Worm (Caenorhabditis elegans): Measurements from ENCODE around the gene nhr-88.

The nhr-88 gene

DNA sequence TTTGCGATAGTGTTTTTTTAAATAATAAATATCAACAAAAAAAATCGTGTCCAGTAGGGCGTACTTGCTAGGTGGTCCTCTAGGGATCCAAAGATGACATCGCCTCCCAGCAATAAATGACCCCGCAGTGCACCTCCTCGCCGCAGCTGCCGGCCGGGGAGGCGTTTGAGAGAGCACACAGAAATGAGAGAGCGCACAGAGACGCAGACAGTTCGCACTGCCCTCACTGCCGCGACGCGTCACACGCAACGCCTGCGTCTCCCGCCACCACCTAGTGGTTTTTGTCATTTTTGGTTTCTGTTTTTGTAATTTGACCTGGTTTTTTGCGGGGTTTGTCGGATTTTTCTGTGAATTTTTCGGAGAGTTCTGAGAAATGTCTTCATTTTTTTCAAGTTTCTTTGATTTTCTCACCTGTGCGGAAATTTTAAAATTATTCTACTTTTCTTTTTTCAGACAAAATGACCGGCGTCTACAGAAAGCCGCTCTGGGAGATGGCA lies 11.5 kb downstream of the nhr-88 start, which contains the start of gene lido-7:
lido-7 (plus strand) TSS at position 447 of the 497 bp plus-strand sequence.
- TF ChIP-seq dao-5 (tag; optimal IDR thresholded peaks at IDR 0.05) (no peak), him-1 (tag; optimal IDR thresholded peaks at IDR 0.05) (peak; percentile 18), W03F9.2 (tag; optimal IDR thresholded peaks at IDR 0.05) (no peak)

DNA sequence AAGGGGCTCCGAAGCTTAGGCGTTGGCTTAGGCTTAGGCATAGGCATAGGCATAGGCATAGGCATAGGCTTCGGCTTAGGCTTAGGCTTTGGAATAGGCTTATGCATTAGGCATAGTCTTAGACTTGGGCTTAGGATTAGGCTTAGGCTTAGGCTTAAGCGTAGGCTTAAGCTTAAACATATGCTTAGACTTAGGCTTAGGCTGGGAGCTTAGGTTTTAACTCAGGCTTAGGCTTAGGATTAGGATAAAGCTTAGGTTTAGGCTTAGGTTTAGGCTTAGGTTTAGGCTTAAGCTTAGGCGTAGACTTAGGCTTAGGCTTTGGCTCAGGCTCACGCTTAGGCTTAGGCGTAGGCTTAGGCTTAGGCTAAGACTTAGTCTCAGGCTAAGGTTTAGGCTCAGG lies 13.7 kb downstream of the nhr-88 start:
- no peak for TF ChIP-seq him-1 (tag; optimal IDR thresholded peaks at IDR 0.05)
- no peak for TF ChIP-seq dao-5 (tag; optimal IDR thresholded peaks at IDR 0.05)

DNA sequence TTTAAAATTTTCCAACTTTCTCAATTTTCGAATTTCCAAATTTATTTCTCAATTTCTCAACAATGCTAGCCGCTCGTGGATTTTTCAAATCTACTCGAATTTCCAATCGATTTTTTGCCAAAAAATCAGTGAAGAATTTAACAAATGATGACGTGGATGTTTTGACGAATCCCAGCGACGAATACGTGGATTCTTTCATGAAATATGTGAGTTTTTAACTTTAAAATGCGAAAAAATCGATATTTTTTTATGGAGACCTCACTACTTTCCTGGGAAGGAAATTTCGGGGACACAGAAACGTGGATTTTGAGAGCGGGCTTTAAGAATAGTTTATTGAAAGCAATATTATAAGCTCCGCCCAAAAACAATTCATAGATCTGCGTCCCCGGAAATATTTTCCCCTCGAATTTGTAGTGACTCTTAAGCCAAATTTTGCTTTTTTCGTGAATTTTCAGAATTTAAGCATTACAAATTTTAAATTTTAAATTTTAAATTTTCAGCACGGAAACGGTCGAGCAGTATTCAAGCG lies 15.2 kb downstream of the nhr-88 start, which contains the start of gene K08A2.2:
K08A2.2 (plus strand) TSS at position 51 of the 529 bp plus-strand sequence.
- no peak for TF ChIP-seq dao-5 (tag; optimal IDR thresholded peaks at IDR 0.05)
- no peak for TF ChIP-seq him-1 (tag; optimal IDR thresholded peaks at IDR 0.05)
- no peak for TF ChIP-seq W03F9.2 (tag; optimal IDR thresholded peaks at IDR 0.05)

DNA sequence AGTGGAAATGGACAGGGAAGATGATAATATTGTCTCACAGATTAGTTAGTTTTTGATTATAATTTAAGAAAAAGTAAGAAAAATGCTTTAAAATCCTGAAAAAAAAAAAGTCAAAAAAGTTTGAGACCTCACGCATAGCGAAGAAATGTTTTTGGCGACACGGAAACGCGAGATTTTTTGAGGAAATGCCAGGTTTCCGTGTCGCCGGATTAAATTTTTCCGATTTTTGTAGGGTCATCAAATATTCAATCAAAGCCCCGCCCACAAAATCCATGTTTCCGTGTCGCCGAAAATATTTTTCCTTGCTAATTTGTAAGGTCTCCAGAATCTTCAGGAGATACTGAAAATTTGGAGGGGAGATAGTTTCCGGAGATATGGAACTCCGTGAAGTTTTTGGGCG lies 15.9 kb downstream of the nhr-88 start:
- no peak for TF ChIP-seq dao-5 (tag; optimal IDR thresholded peaks at IDR 0.05)
- TF ChIP-seq W03F9.2 (tag; optimal IDR thresholded peaks at IDR 0.05): no peak
- no peak for TF ChIP-seq him-1 (tag; optimal IDR thresholded peaks at IDR 0.05)

DNA sequence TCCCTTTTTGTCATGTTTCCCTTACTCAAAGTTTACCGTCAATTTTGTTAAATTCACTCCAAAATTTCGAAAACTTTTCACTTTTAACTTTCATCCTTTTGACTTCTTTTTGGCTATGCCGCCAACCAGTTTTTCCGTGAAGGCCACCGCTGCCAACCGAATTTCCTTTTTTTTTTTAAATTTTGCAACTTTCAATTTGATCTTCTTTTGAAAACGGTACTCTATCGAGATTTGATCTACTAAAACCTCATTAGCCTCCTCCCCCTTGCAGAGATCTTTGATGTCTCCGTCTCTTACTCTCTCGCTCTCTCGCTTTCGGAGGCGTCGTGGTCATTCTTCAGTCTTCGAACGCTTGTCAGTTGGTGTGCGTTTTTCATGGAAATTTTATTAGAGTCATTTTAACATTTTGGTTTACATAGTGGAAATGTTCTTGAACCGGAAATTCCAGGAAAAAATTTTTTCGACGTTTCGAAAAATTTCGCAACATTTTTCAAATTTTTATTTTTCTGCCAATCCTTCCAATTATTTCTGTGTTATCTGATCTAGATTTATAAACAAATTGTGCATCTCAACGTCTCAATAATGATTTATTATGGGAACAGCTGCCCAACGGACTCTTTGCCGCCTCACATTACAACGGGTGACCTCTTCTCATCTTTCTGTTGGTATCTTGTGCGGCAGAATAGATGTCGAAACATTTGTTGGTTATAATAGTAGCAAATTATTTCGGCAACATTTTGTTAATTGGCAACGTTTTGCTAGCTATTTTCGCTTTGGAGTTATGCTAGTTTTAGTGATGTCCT lies 18.4 kb downstream of the nhr-88 start:
- TF ChIP-seq dao-5 (tag; optimal IDR thresholded peaks at IDR 0.05) (no peak), him-1 (tag; optimal IDR thresholded peaks at IDR 0.05) (no peak), W03F9.2 (tag; optimal IDR thresholded peaks at IDR 0.05) (no peak)

DNA sequence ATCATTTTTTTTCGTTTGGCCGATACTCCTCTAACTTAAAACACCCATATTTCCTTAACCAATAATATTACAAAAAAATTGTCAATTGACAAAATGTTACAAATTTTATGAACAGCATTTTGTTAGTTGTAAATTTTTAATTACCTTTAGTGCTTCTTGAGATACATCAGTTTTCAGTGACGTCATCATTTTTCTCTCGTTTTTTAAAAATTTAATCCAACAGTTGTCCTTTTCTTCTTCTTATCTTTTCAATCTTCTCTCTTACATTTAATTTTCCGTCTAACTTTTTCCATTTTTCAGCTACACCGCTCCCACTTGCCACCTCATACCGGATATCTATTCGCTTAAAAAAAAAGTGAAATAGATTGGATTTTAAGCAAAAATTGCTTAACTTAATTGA lies 20.3 kb downstream of the nhr-88 start, which contains the start of gene lido-8:
lido-8 (plus strand) TSS at position 301 of the 400 bp plus-strand sequence.
- no peak for TF ChIP-seq dao-5 (tag; optimal IDR thresholded peaks at IDR 0.05)
- no peak for TF ChIP-seq him-1 (tag; optimal IDR thresholded peaks at IDR 0.05)
- no peak for TF ChIP-seq W03F9.2 (tag; optimal IDR thresholded peaks at IDR 0.05)

DNA sequence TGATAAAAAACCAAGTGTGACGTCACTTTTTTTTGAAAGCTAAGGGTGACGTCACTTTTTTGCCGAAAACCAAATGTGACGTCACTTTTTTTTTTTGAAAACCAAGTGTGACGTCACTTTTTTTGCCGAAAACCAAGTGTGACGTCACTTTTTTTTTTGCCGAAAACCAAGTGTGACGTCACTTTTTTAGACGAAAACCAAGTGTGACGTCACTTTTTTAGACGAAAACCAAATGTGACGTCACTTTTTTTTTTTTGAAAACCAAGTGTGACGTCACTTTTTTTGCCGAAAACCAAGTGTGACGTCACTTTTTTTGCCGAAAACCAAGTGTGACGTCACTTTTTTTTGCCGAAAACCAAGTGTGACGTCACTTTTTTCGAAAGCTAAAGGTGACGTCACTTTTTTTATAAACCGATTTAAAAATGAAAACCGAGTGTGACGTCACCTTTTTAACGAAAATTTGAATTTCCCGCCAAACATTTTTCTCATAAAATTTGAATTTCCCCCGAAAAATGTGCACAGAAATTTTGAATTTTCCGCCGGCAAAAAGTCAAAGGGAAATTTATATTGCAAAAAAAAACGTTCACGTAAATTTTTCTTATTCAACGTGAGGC lies 21.5 kb downstream of the nhr-88 start:
- TF ChIP-seq him-1 (tag; optimal IDR thresholded peaks at IDR 0.05) (no peak), dao-5 (tag; optimal IDR thresholded peaks at IDR 0.05) (no peak), W03F9.2 (tag; optimal IDR thresholded peaks at IDR 0.05) (no peak)

DNA sequence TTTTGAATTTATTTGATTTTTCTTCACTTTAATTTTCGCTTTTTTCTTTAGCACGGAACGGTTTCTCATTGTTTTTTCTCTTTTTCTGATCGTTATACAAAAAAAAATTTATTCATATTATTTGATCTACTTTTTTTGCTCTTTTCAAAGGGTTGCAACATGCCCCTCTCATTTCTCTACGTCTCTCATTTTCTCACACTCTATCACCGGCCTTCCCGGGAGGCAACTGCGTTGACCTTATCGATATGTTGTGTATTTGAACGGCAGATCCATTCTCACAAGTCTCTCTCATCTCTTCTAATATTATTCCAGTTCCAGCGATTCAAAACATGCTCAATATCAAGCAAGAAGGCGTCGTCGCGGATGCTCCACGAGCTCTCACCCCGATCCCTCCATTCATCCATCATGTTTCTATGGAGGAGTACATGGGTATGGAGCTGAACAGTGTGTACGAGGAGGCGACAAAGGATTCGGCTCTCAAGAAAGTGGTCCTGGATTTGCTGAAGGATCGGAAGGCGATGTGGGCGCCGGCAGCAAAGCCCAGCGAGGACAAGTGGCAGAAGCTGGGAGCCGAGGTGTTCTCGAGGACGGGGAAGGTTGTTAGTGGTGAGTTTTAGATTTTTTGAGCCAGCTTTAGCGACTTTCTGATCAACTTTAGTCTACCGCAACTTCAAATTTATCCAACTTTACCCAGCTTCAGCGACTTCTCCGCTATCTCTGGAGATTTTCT lies 24.3 kb downstream of the nhr-88 start, which contains the start of gene lido-9:
lido-9 (plus strand) TSS at position 234 of the 730 bp plus-strand sequence.
- no peak for TF ChIP-seq him-1 (tag; optimal IDR thresholded peaks at IDR 0.05)
- no peak for TF ChIP-seq W03F9.2 (tag; optimal IDR thresholded peaks at IDR 0.05)
- TF ChIP-seq dao-5 (tag; optimal IDR thresholded peaks at IDR 0.05): no peak

DNA sequence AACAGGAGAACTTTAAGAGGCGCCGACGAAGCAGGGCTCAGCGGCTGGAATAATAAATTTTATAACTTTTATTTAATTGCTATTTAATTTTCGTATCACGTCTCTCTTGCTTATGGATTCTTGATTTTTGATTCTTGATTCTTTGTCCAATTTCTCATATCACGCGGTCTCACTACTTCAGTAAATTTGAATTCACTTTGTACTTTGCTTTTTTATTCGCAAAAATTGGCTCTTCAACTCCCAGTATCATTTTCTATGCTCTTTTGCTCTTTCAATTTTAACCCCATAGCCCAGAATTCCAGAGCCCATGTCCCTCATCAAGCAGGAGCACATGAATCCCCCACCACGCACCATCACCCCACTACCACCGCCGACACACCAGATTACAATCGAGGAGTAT lies 25.8 kb downstream of the nhr-88 start, which contains the start of gene lido-10:
lido-10 (plus strand) TSS at position 301 of the 400 bp plus-strand sequence.
- no peak for TF ChIP-seq him-1 (tag; optimal IDR thresholded peaks at IDR 0.05)
- TF ChIP-seq W03F9.2 (tag; optimal IDR thresholded peaks at IDR 0.05): no peak
- TF ChIP-seq dao-5 (tag; optimal IDR thresholded peaks at IDR 0.05): no peak

DNA sequence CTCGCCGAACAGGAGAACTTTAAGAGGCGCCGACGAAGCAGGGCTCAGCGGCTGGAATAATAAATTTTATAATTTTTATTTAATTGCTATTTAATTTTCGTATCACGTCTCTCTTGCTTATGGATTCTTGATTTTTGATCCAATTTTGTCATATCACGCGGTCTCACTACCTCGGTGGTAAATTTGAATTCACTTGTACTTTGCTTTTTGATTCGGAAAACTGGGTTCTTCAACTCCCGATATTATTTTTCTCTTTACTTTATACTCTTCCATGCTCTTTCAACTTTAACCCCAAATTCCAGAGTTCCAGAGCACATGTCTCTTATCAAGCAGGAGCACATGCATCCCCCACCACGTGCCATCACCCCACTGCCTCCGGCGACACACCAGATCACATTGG lies 27.2 kb downstream of the nhr-88 start, which contains the start of gene lido-11:
lido-11 (plus strand) TSS at position 301 of the 400 bp plus-strand sequence.
- TF ChIP-seq him-1 (tag; optimal IDR thresholded peaks at IDR 0.05): no peak
- no peak for TF ChIP-seq dao-5 (tag; optimal IDR thresholded peaks at IDR 0.05)
- no peak for TF ChIP-seq W03F9.2 (tag; optimal IDR thresholded peaks at IDR 0.05)

DNA sequence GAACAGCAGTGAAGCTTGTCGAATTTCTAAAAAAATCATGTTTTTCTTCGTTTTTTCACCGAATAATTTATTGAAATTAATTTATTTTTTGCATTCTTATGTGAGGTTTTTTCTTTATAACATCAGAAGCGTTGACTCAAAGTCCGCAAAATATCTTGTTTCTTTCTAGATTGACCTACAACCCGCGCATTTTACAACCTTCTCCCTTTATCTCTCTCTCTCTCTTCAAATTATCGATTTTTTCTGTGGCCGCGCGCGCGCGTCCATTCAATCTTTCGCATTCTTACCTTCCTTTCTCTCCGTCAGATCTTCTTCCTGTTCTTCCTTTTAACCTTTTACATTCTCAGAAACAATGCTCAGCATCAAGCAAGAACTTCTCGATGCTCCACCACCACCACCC lies 29.1 kb downstream of the nhr-88 start, which contains the start of gene lido-12:
lido-12 (plus strand) TSS at position 301 of the 400 bp plus-strand sequence.
- no peak for TF ChIP-seq him-1 (tag; optimal IDR thresholded peaks at IDR 0.05)
- TF ChIP-seq W03F9.2 (tag; optimal IDR thresholded peaks at IDR 0.05): no peak
- no peak for TF ChIP-seq dao-5 (tag; optimal IDR thresholded peaks at IDR 0.05)

DNA sequence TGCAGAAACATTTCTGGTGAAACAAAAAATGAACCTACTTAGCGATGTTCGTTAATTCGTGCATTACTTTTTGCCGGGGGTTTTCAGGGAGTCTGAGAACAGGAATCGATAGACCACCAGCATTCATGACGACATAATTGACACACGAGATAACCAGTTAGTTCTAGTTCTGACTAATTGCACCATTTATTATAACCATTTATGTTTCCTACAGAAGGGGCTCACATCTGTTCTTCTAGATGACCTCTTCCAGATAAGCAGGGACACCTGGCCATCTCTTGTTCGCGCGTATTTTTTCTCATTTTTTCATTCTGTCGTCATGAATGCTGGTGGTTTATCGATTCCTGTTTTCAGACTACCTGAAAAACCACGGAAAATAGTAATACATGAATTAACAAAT lies 32.0 kb downstream of the nhr-88 start, which contains the start of gene sdz-5:
sdz-5 (plus strand) TSS at position 301 of the 400 bp plus-strand sequence.
- no peak for TF ChIP-seq dao-5 (tag; optimal IDR thresholded peaks at IDR 0.05)
- no peak for TF ChIP-seq him-1 (tag; optimal IDR thresholded peaks at IDR 0.05)
- no peak for TF ChIP-seq W03F9.2 (tag; optimal IDR thresholded peaks at IDR 0.05)

DNA sequence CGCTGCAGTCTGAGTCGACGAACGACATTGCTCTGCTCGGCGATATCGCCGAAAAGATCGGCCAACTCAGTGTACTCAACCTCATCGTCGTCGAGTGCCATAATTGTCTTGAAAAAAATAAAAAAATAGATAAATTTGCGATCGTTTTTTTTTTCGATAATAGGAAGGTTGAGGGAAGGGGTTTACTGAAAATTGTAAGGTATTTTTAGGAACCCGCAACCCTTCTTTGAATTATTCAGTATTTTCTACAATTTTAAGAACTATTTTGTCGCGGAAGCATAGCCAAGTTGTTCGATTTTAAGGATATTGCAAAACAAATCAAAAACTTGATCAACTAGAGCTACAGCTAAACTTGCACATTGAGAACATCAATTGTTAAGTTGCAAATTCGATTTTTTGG lies 35.7 kb downstream of the nhr-88 start, which contains the start of gene C41H7.9:
C41H7.9 (minus strand) TSS at position 101 of the 400 bp plus-strand sequence.
- TF ChIP-seq W03F9.2 (tag; optimal IDR thresholded peaks at IDR 0.05) (no peak), dao-5 (tag; optimal IDR thresholded peaks at IDR 0.05) (no peak), him-1 (tag; optimal IDR thresholded peaks at IDR 0.05) (no peak)

Data from whole organism, L4/young adult.